Worm (Caenorhabditis elegans) whole organism, late embryonic: ENCODE results near the gene C14E2.1.

Experiments
- C08G9.2 ChIP-seq: sonication (generic microtip); optimal IDR thresholded peaks from 2 replicates; lab custom pipeline; 2016; ENCODE audit warnings: mild to moderate bottlenecking, missing genetic modification characterization, moderate library complexity, missing compliant biosample characterization
- C38D4.7 ChIP-seq: fragments of 200-800 bp; sonication (Bioruptor generic); optimal IDR thresholded peaks from 2 replicates; lab custom pipeline; 2018; ENCODE audit warnings: mild to moderate bottlenecking, missing genetic modification characterization, moderate library complexity, missing compliant biosample characterization
- K02D7.2 ChIP-seq: sonication (generic microtip); optimal IDR thresholded peaks from 2 replicates; lab custom pipeline; 2017; ENCODE audit warnings: mild to moderate bottlenecking, missing genetic modification characterization, missing compliant biosample characterization
- ama-1 ChIP-seq: fragments of 150-350 bp; optimal IDR thresholded peaks from 2 replicates; lab custom pipeline; 2014
- ceh-19 ChIP-seq: fragments of 200-800 bp; sonication (Bioruptor generic); optimal IDR thresholded peaks from 2 replicates; lab custom pipeline; 2018; ENCODE audit warnings: mild to moderate bottlenecking, missing genetic modification characterization, missing compliant biosample characterization
- ceh-2 ChIP-seq: sonication (generic microtip); optimal IDR thresholded peaks from 2 replicates; lab custom pipeline; 2016; ENCODE audit warnings: missing genotype, missing genetic modification characterization, missing compliant biosample characterization
- ceh-24 ChIP-seq: sonication (generic microtip); optimal IDR thresholded peaks from 2 replicates; lab custom pipeline; 2016; ENCODE audit warnings: mild to moderate bottlenecking, missing genetic modification characterization, missing compliant biosample characterization
- ceh-30 ChIP-seq: fragments of 150-350 bp; optimal IDR thresholded peaks from 2 replicates; lab custom pipeline; 2014; ENCODE audit warnings: missing biosample characterization, missing genetic modification characterization
- ceh-31 ChIP-seq: sonication (generic microtip); optimal IDR thresholded peaks from 2 replicates; lab custom pipeline; 2016; ENCODE audit warnings: missing genetic modification characterization, missing compliant biosample characterization
- ceh-34 ChIP-seq: sonication (generic microtip); optimal IDR thresholded peaks from 2 replicates; lab custom pipeline; 2016; ENCODE audit warnings: mild to moderate bottlenecking, missing genetic modification characterization, missing compliant biosample characterization
- ceh-48 ChIP-seq: sonication (generic microtip); optimal IDR thresholded peaks from 2 replicates; lab custom pipeline; 2016; ENCODE audit warnings: missing genetic modification characterization, inconsistent platforms, missing compliant biosample characterization
- ceh-6 ChIP-seq: fragments of 200-800 bp; sonication (Bioruptor generic); optimal IDR thresholded peaks from 2 replicates; lab custom pipeline; 2018; ENCODE audit warnings: mild to moderate bottlenecking, missing genetic modification characterization, missing compliant biosample characterization
- ceh-9 ChIP-seq: sonication (generic microtip); optimal IDR thresholded peaks from 2 replicates; lab custom pipeline; 2016; ENCODE audit warnings: mild to moderate bottlenecking, missing genetic modification characterization, inconsistent platforms, missing compliant biosample characterization
- dve-1 ChIP-seq: sonication (generic microtip); optimal IDR thresholded peaks from 2 replicates; lab custom pipeline; 2017; ENCODE audit warnings: antibody characterized with exemption, mild to moderate bottlenecking, missing genetic modification characterization, missing compliant biosample characterization
- elt-2 ChIP-seq: sonication (generic microtip); optimal IDR thresholded peaks from 2 replicates; lab custom pipeline; 2016; ENCODE audit warnings: missing genetic modification reagents, missing genetic modification characterization, missing compliant biosample characterization
- ets-4 ChIP-seq: sonication (generic microtip); optimal IDR thresholded peaks from 2 replicates; lab custom pipeline; 2016; ENCODE audit warnings: missing genetic modification characterization, missing compliant biosample characterization
- fkh-10 ChIP-seq: fragments of 150-350 bp; optimal IDR thresholded peaks from 2 replicates; lab custom pipeline; 2014; ENCODE audit warnings: missing biosample characterization, missing genetic modification reagents, missing genetic modification characterization
- fkh-6 ChIP-seq: sonication (generic microtip); optimal IDR thresholded peaks from 2 replicates; lab custom pipeline; 2016; ENCODE audit warnings: missing genetic modification characterization, missing compliant biosample characterization
- hlh-13 ChIP-seq: fragments of 200-800 bp; sonication (Bioruptor generic); optimal IDR thresholded peaks from 2 replicates; lab custom pipeline; 2018; ENCODE audit warnings: mild to moderate bottlenecking, missing genetic modification characterization, missing compliant biosample characterization
- hlh-15 ChIP-seq: sonication (generic microtip); optimal IDR thresholded peaks from 2 replicates; lab custom pipeline; 2016; ENCODE audit warnings: missing genetic modification characterization, missing compliant biosample characterization
- hlh-6 ChIP-seq: sonication (generic microtip); optimal IDR thresholded peaks from 2 replicates; lab custom pipeline; 2016; ENCODE audit warnings: missing genotype, missing genetic modification characterization, missing compliant biosample characterization
- hlh-8 ChIP-seq: sonication (generic microtip); optimal IDR thresholded peaks from 2 replicates; lab custom pipeline; 2016; ENCODE audit warnings: missing genotype, missing genetic modification characterization, missing compliant biosample characterization
- lim-6 ChIP-seq: sonication (generic microtip); optimal IDR thresholded peaks from 2 replicates; lab custom pipeline; 2016; ENCODE audit warnings: missing genetic modification characterization, missing compliant biosample characterization
- lin-11 ChIP-seq: fragments of 200-800 bp; sonication (Bioruptor generic); optimal IDR thresholded peaks from 2 replicates; lab custom pipeline; 2018; ENCODE audit warnings: mild to moderate bottlenecking, missing genetic modification characterization, missing compliant biosample characterization
- madf-2 ChIP-seq: sonication (generic microtip); optimal IDR thresholded peaks from 2 replicates; lab custom pipeline; 2017; ENCODE audit warnings: missing genetic modification characterization, missing compliant biosample characterization
- mec-3 ChIP-seq: sonication (generic microtip); optimal IDR thresholded peaks from 2 replicates; lab custom pipeline; 2016; ENCODE audit warnings: borderline replicate concordance, missing genetic modification characterization, missing compliant biosample characterization
- nfya-1 ChIP-seq: sonication (generic microtip); optimal IDR thresholded peaks from 2 replicates; lab custom pipeline; 2017; ENCODE audit warnings: missing genetic modification characterization, mild to moderate bottlenecking, missing compliant biosample characterization, antibody characterized with exemption, moderate library complexity
- nhr-11 ChIP-seq: fragments of 150-350 bp; optimal IDR thresholded peaks from 2 replicates; lab custom pipeline; 2014; ENCODE audit warnings: missing biosample characterization, missing genetic modification characterization
- nhr-232 ChIP-seq: sonication (generic microtip); optimal IDR thresholded peaks from 2 replicates; lab custom pipeline; 2016; ENCODE audit warnings: missing genetic modification characterization, missing compliant biosample characterization
- npax-4 ChIP-seq: sonication (generic microtip); optimal IDR thresholded peaks from 2 replicates; lab custom pipeline; 2016; ENCODE audit warnings: missing genetic modification characterization, missing compliant biosample characterization
- pat-9 ChIP-seq: fragments of 200-800 bp; sonication (Bioruptor generic); optimal IDR thresholded peaks from 2 replicates; lab custom pipeline; 2018; ENCODE audit warnings: mild to moderate bottlenecking, missing genetic modification characterization, moderate library complexity, missing compliant biosample characterization
- pax-1 ChIP-seq: fragments of 150-350 bp; optimal IDR thresholded peaks from 2 replicates; lab custom pipeline; 2014; ENCODE audit warnings: missing biosample characterization, missing genetic modification characterization
- pha-2 ChIP-seq: sonication (generic microtip); optimal IDR thresholded peaks from 2 replicates; lab custom pipeline; 2017; ENCODE audit warnings: mild to moderate bottlenecking, missing genetic modification characterization, missing compliant biosample characterization
- pqm-1 ChIP-seq: sonication (generic microtip); optimal IDR thresholded peaks from 2 replicates; lab custom pipeline; 2016; ENCODE audit warnings: missing genetic modification characterization, missing compliant biosample characterization
- ref-2 ChIP-seq: sonication (generic microtip); optimal IDR thresholded peaks from 2 replicates; lab custom pipeline; 2016; ENCODE audit warnings: missing genetic modification characterization, missing compliant biosample characterization
- rnt-1 ChIP-seq: sonication (generic microtip); optimal IDR thresholded peaks from 2 replicates; lab custom pipeline; 2016; ENCODE audit warnings: missing genetic modification characterization, missing compliant biosample characterization
- sdc-2 ChIP-seq: sonication (generic microtip); optimal IDR thresholded peaks from 2 replicates; lab custom pipeline; 2016; ENCODE audit warnings: missing genotype, missing genetic modification characterization, missing compliant biosample characterization
- sox-4 ChIP-seq: sonication (generic microtip); optimal IDR thresholded peaks from 2 replicates; lab custom pipeline; 2017; ENCODE audit warnings: mild to moderate bottlenecking, missing genetic modification characterization, inconsistent platforms, missing compliant biosample characterization
- tbx-2 ChIP-seq: sonication (generic microtip); optimal IDR thresholded peaks from 2 replicates; lab custom pipeline; 2016; ENCODE audit warnings: missing genetic modification characterization, missing compliant biosample characterization
- tbx-7 ChIP-seq: sonication (generic microtip); optimal IDR thresholded peaks from 2 replicates; lab custom pipeline; 2016; ENCODE audit warnings: missing genotype, missing genetic modification characterization, missing compliant biosample characterization
- unc-55 ChIP-seq: sonication (generic microtip); optimal IDR thresholded peaks from 2 replicates; lab custom pipeline; 2017; ENCODE audit warnings: missing biosample characterization, missing genetic modification reagents, missing genetic modification characterization
- unc-86 ChIP-seq: sonication (generic microtip); optimal IDR thresholded peaks from 2 replicates; lab custom pipeline; 2016; ENCODE audit warnings: missing genetic modification characterization, missing compliant biosample characterization
- zip-5 ChIP-seq: sonication (generic microtip); optimal IDR thresholded peaks from 2 replicates; lab custom pipeline; 2016; ENCODE audit warnings: missing genetic modification characterization, missing compliant biosample characterization

The C14E2.1 gene

DNA sequence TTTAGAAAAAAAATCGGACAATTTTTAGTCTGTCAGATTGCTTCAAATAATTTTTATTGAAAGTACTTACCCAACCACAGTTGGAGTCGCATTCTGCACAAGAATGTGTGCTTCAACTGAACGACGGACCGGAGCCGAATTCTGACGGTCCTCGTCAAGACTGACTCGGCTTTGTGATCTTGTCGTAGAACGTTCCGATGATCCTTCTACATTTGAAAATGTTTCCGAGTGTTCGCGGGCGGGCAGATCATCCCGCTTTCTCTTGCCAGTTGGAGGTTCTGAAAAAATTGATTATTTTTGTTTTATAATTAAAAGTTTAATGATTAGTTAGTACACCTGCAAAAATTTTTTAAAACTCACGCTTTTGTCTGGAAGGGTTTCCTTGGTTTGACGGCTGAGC is 21.4 kb downstream of the C14E2.1 start:
- TF ChIP-seq ref-2 (tag; lab: Kevin White, UChicago) = no peak
- TF ChIP-seq lim-6 (tag; lab: Kevin White, UChicago) = no peak
- TF ChIP-seq sdc-2 (tag; lab: Kevin White, UChicago) = no peak
- no peak for TF ChIP-seq pax-1 (tag; lab: Kevin White, UChicago)
- no peak for TF ChIP-seq fkh-6 (tag; lab: Kevin White, UChicago)
- no peak for TF ChIP-seq ceh-34
- TF ChIP-seq madf-2 = no peak

DNA sequence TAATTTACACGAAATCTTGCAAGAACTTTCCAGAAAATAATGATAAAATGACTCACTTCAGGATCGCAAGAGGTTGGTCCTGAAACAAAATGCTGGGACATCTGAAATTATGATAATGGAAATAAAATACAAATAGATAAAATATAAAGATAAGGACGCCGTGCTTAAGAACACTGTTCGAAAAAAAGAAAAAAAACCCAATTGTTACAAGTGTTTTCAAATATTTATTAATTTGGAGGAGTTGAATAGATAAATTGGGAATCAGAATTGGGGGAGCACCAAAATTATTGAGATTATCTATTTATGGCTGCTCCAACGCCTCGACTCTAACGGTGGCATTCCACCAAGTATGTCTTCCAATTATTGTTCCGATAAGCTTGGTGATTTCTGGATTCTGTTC is 22.3 kb downstream of the C14E2.1 start, which contains the start of gene ceh-41:
TSS of gene ceh-41 (minus strand) at position 101 of the 400 bp plus-strand sequence.
- TF ChIP-seq fkh-10 (GFP tag; lab: Kevin White, UChicago) (no peak), mec-3 (no peak), ceh-48 (tag; lab: Kevin White, UChicago) (no peak), C08G9.2 (tag; lab: Kevin White, UChicago) (no peak), ceh-6 (GFP tag; lab: Kevin White, UChicago) (no peak), fkh-6 (tag; lab: Kevin White, UChicago) (no peak), pha-2 (tag; lab: Kevin White, UChicago) (no peak), hlh-13 (no peak), hlh-6 (tag; lab: Kevin White, UChicago) (no peak), unc-55 (GFP tag; lab: Kevin White, UChicago) (no peak), ama-1 (lab: Kevin White, UChicago) (no peak), pax-1 (tag; lab: Kevin White, UChicago) (no peak), tbx-7 (tag; lab: Kevin White, UChicago) (no peak), npax-4 (tag; lab: Kevin White, UChicago) (no peak)
- TF ChIP-seq, all 69 proteins: peak for 0

DNA sequence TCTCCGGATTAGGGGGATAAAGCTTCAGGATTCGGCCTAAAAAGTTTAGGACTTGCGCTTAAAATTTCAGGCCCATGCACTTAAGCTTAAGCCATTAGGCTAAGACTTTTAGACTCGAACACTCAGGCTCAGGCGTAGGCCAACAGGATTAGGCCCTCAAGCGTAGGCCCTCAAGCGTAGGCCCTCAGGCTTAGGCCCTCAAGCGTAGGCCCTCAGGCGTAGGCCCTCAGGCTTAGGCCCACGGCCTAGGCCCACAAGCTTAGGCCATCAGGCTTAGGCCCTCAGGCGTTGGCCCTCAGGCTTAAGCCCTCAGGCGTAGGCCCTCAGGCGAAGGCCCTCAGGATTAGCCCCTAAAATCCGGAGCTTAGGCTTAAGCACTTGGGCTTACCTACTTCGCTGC is 24.3 kb downstream of the C14E2.1 start:
- TF ChIP-seq pax-1 (tag; lab: Kevin White, UChicago) (no peak), unc-86 (no peak)

DNA sequence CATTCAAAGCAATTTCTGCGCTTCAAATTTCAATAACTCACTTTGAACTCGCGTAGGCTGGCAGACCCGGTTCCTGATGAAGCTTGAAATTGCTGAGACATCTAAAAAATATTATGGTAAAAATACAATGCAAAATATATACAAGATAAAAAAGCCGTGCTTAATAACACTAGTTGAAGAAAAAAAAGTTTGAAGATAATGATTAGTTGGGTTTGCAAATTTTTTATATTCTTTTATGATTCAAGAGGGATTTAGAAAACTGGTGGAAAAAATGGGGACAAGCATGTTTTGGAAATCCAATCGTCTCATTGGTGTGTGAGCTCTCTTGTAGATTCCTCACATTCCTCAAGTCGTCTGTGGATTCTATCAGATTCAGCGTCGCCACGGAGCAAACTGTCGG is 26.4 kb downstream of the C14E2.1 start, which contains the start of gene ceh-21:
TSS of gene ceh-21 (minus strand) at position 101 of the 400 bp plus-strand sequence.
- no peak for TF ChIP-seq C38D4.7 (GFP tag; lab: Kevin White, UChicago)
- no peak for TF ChIP-seq ceh-30
- no peak for TF ChIP-seq ceh-48 (tag; lab: Kevin White, UChicago)
- no peak for TF ChIP-seq npax-4 (tag; lab: Kevin White, UChicago)
- TF ChIP-seq ama-1 (lab: Kevin White, UChicago) = no peak
- TF ChIP-seq ceh-19 (GFP tag; lab: Kevin White, UChicago) = no peak
- TF ChIP-seq tbx-2 = no peak
- TF ChIP-seq dve-1 = no peak
- no peak for TF ChIP-seq pat-9 (tag; lab: Kevin White, UChicago)
- TF ChIP-seq ceh-31 (tag; lab: Kevin White, UChicago) = no peak
- TF ChIP-seq sdc-2 (tag; lab: Kevin White, UChicago) = no peak
- no peak for TF ChIP-seq ceh-9

DNA sequence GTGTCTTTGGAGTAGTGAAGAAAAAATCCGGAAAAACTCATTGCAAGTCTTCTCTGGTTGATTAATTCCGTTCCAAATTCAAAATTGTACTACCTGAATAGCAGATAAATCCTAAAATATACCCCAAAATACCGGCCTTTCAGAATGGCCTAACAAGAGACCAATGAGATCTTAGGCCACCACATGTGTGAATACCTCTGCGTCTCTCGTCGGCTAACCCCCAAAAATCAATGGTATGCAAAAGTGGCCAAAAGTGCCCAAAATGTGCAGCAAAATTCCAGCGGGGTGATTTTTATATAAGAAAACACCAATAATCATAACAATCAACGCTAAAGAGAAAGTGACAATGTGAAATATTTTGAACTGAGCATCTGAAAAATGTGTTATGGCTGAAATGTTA is 27.3 kb downstream of the C14E2.1 start, which contains the start of gene T26C11.9:
TSS of gene T26C11.9 (minus strand) at position 254 of the 400 bp plus-strand sequence.
- no peak for TF ChIP-seq pqm-1 (tag; lab: Kevin White, UChicago)
- no peak for TF ChIP-seq sox-4 (tag; lab: Kevin White, UChicago)
- peak; percentile 56 for TF ChIP-seq ets-4
- peak; percentile 75 for TF ChIP-seq C08G9.2 (tag; lab: Kevin White, UChicago)
- peak; percentile 59 for TF ChIP-seq ceh-48 (tag; lab: Kevin White, UChicago)
- peak; percentile 48 for TF ChIP-seq ceh-2
- no peak for TF ChIP-seq lin-11
- no peak for TF ChIP-seq npax-4 (tag; lab: Kevin White, UChicago)
- TF ChIP-seq elt-2 (tag; lab: Kevin White, UChicago) = peak; percentile 5
- TF ChIP-seq nhr-11 = no peak
- peak; percentile 15 for TF ChIP-seq rnt-1 (tag; lab: Kevin White, UChicago)
- no peak for TF ChIP-seq hlh-15
- TF ChIP-seq ceh-31 (tag; lab: Kevin White, UChicago) = peak; percentile 72
- no peak for TF ChIP-seq ceh-24
- peak; percentile 38 for TF ChIP-seq tbx-7 (tag; lab: Kevin White, UChicago)
- TF ChIP-seq zip-5 (tag; lab: Kevin White, UChicago) = peak; percentile 6
- TF ChIP-seq ceh-19 (GFP tag; lab: Kevin White, UChicago) = no peak
- TF ChIP-seq nfya-1 (tag; lab: Kevin White, UChicago) = no peak
- TF ChIP-seq nhr-232 = no peak
- peak; percentile 40 for TF ChIP-seq tbx-2
- TF ChIP-seq hlh-8 (tag; lab: Kevin White, UChicago) = no peak
- TF ChIP-seq K02D7.2 (tag; lab: Kevin White, UChicago) = no peak
- peak; percentile 73 for TF ChIP-seq sdc-2 (tag; lab: Kevin White, UChicago)
